Fruit fly (Drosophila melanogaster): ENCODE data around the gene CG10588.

CG10588 gene

DNA sequence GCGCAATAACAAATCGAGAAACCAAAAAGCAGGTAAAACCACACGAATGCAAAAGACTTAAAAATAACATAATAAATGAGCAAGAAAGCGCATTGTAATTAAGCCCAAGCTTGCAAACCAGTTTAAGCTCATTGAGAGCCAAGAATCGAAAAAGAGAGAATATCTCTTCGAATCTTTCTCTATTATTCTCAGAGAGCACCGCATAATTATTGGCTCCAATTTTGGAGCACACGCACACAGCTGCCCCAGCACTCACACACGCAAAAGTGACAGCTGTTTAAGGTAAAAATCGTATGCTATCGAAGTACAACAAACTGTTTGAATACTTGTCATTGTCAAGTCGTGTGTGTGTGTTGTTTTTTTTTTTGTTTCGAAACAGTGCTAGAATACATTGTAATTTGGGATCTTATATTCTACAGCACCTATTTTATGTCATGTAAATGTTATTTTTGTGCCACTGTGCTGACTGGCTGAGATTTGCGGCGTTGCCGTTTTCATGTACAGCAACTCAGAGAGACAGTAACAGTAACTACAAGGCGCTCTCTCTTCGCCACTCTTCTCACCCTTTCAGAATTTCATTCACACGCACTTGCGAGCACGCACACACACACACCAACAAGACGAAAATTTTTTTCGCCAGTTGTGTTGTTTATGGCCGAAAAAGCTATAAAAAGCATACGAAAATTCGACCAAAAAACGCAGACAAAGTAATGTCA lies 52.8 kb downstream of the CG10588 start (continued):
- TF ChIP-seq sage (GFP tag; optimal IDR thresholded peaks at IDR 0.05) (peak; percentile 68), ey (GFP tag; optimal IDR thresholded peaks at IDR 0.05) (peak; percentile 79), tai (GFP tag; optimal IDR thresholded peaks at IDR 0.05) (no peak), Vsx2 (GFP tag; optimal IDR thresholded peaks at IDR 0.05; ENCODE audit: partially characterized antibody) (peak; percentile 23), HLH106 (tag; optimal IDR thresholded peaks at IDR 0.05) (peak; percentile 28), Dif (GFP tag; optimal IDR thresholded peaks at IDR 0.05; ENCODE audit: partially characterized antibody) (peak; percentile 70), dsf (GFP tag; optimal IDR thresholded peaks at IDR 0.05; ENCODE audit: borderline replicate concordance) (no peak), br (GFP tag; optimal IDR thresholded peaks at IDR 0.05) (peak; percentile 83), h (GFP tag; optimal IDR thresholded peaks at IDR 0.05) (peak; percentile 87), CG32264 (GFP tag; optimal IDR thresholded peaks at IDR 0.05) (peak; percentile 66)

Data from whole organism, wandering third instar larva.